Fruit fly (Drosophila melanogaster) whole organism, embryonic: ENCODE results near the gene CG9522.

ENCODE experiments used
- Atf3 ChIP-seq: fragments of 200-800 bp; sonication (Bioruptor generic); optimal IDR thresholded peaks from 3 replicates; lab custom pipeline; 2016; ENCODE audit warnings: missing biosample characterization, missing genetic modification characterization
- CG10321 ChIP-seq: fragments of 200-800 bp; sonication (Bioruptor generic); IDR thresholded peaks from 2 replicates; pipeline ENCODE4 v1.3.6; 2022; ENCODE audit warnings: missing biosample characterization, missing genetic modification characterization
- CG10979 ChIP-seq: fragments of 200-800 bp; sonication (Bioruptor generic); optimal IDR thresholded peaks from 2 replicates; lab custom pipeline; 2018; ENCODE audit warnings: missing biosample characterization, mild to moderate bottlenecking, missing genetic modification characterization, moderate library complexity
- CG11247 ChIP-seq: fragments of 200-800 bp; sonication (Bioruptor generic); IDR thresholded peaks from 2 replicates; pipeline ENCODE4 v1.3.6; 2022; ENCODE audit warnings: missing biosample characterization, missing genetic modification characterization
- CG11723 ChIP-seq: fragments of 200-800 bp; sonication (Bioruptor generic); optimal IDR thresholded peaks from 2 replicates; lab custom pipeline; 2017; ENCODE audit warnings: missing biosample characterization, mild to moderate bottlenecking, missing genetic modification characterization
- CG14667 ChIP-seq: fragments of 200-800 bp; sonication (Bioruptor generic); IDR thresholded peaks from 2 replicates; pipeline ENCODE4 v1.3.6; 2022; ENCODE audit warnings: missing biosample characterization, missing genetic modification characterization
- CG14965 ChIP-seq: fragments of 200-800 bp; sonication (Bioruptor generic); optimal IDR thresholded peaks from 2 replicates; lab custom pipeline; 2016; ENCODE audit warnings: missing biosample characterization, missing genetic modification characterization, borderline replicate concordance
- CG15601 ChIP-seq: fragments of 200-800 bp; sonication (Bioruptor generic); optimal IDR thresholded peaks from 3 replicates; lab custom pipeline; 2019; ENCODE audit warnings: missing biosample characterization, mild to moderate bottlenecking, missing genetic modification characterization, moderate library complexity
- CG1647 ChIP-seq: fragments of 200-800 bp; sonication (Bioruptor generic); optimal IDR thresholded peaks from 3 replicates; lab custom pipeline; 2016; ENCODE audit warnings: missing biosample characterization, missing genetic modification characterization
- CG17359 ChIP-seq: fragments of 200-800 bp; sonication (Bioruptor generic); optimal IDR thresholded peaks from 3 replicates; lab custom pipeline; 2018; ENCODE audit warnings: missing biosample characterization, mild to moderate bottlenecking, missing genetic modification characterization, moderate library complexity
- CG18262 ChIP-seq: fragments of 200-800 bp; optimal IDR thresholded peaks from 3 replicates; lab custom pipeline; 2019; ENCODE audit warnings: missing biosample characterization, mild to moderate bottlenecking, missing genetic modification characterization, moderate library complexity
- CG18619 ChIP-seq: fragments of 200-800 bp; sonication (Bioruptor generic); optimal IDR thresholded peaks from 3 replicates; lab custom pipeline; 2017; ENCODE audit warnings: missing biosample characterization, mild to moderate bottlenecking, missing genetic modification characterization
- CG2678 ChIP-seq: fragments of 200-800 bp; sonication (Bioruptor generic); optimal IDR thresholded peaks from 3 replicates; lab custom pipeline; 2019; ENCODE audit warnings: missing biosample characterization, mild to moderate bottlenecking, missing genetic modification characterization, moderate library complexity
- CG30403 ChIP-seq: fragments of 200-800 bp; sonication (Bioruptor generic); optimal IDR thresholded peaks from 3 replicates; lab custom pipeline; 2016; ENCODE audit warnings: missing biosample characterization, missing genetic modification characterization
- CG3281 ChIP-seq: fragments of 200-800 bp; sonication (Bioruptor generic); optimal IDR thresholded peaks from 3 replicates; lab custom pipeline; 2017; ENCODE audit warnings: missing biosample characterization, mild to moderate bottlenecking, missing genetic modification characterization
- CG4404 ChIP-seq: fragments of 200-800 bp; sonication (Bioruptor generic); IDR thresholded peaks from 2 replicates; pipeline ENCODE4 v1.3.6; 2022; ENCODE audit warnings: missing biosample characterization, missing genetic modification characterization
- CG6654 ChIP-seq: fragments of 200-800 bp; sonication (Bioruptor generic); optimal IDR thresholded peaks from 2 replicates; lab custom pipeline; 2017; ENCODE audit warnings: missing biosample characterization, mild to moderate bottlenecking, missing genetic modification characterization
- CG6813 ChIP-seq: fragments of 200-800 bp; sonication (Bioruptor generic); optimal IDR thresholded peaks from 2 replicates; lab custom pipeline; 2017; ENCODE audit warnings: missing biosample characterization, missing genetic modification characterization, mild to moderate bottlenecking, moderate library complexity, missing genetic modification reagents
- CG7963 ChIP-seq: fragments of 200-800 bp; sonication (Bioruptor generic); IDR thresholded peaks from 3 replicates; pipeline ENCODE4 v1.3.6; 2022; ENCODE audit warnings: missing biosample characterization, missing genetic modification characterization; ENCODE audit not compliant: partially characterized antibody
- CG8388 ChIP-seq: fragments of 200-800 bp; sonication (Bioruptor generic); optimal IDR thresholded peaks from 2 replicates; lab custom pipeline; 2019; ENCODE audit warnings: missing biosample characterization, mild to moderate bottlenecking, missing genetic modification characterization, moderate library complexity
- CG8924 ChIP-seq: fragments of 200-800 bp; optimal IDR thresholded peaks from 3 replicates; lab custom pipeline; 2019; ENCODE audit warnings: missing biosample characterization, mild to moderate bottlenecking, missing genetic modification characterization, moderate library complexity
- CG9797 ChIP-seq: fragments of 200-800 bp; sonication (Bioruptor generic); optimal IDR thresholded peaks from 3 replicates; lab custom pipeline; 2018; ENCODE audit warnings: missing biosample characterization, mild to moderate bottlenecking, missing genetic modification characterization
- CTCF ChIP-seq: fragments of 200-800 bp; sonication (Bioruptor generic); optimal IDR thresholded peaks from 2 replicates; lab custom pipeline; 2017; ENCODE audit warnings: missing biosample characterization, mild to moderate bottlenecking, missing genetic modification characterization, moderate library complexity
- CrebB ChIP-seq: fragments of 200-800 bp; sonication (Bioruptor generic); optimal IDR thresholded peaks from 3 replicates; lab custom pipeline; 2018; ENCODE audit warnings: missing biosample characterization, mild to moderate bottlenecking, missing genetic modification characterization
- Dek ChIP-seq: fragments of 200-800 bp; sonication (Bioruptor generic); optimal IDR thresholded peaks from 3 replicates; lab custom pipeline; 2019; ENCODE audit warnings: missing biosample characterization, mild to moderate bottlenecking, missing genetic modification characterization, moderate library complexity
- H2.0 ChIP-seq: fragments of 200-800 bp; sonication (Bioruptor generic); IDR thresholded peaks from 2 replicates; pipeline ENCODE4 v1.3.6; 2022; ENCODE audit warnings: missing biosample characterization, missing genetic modification characterization
- Hmx ChIP-seq: fragments of 200-800 bp; sonication (Bioruptor generic); optimal IDR thresholded peaks from 2 replicates; lab custom pipeline; 2016; ENCODE audit warnings: missing biosample characterization, missing genetic modification characterization
- Hsf ChIP-seq: fragments of 200-800 bp; sonication (Bioruptor generic); optimal IDR thresholded peaks from 3 replicates; lab custom pipeline; 2016; ENCODE audit warnings: missing biosample characterization, missing genetic modification characterization
- MTF-1 ChIP-seq: fragments of 200-800 bp; sonication (Bioruptor generic); optimal IDR thresholded peaks from 2 replicates; lab custom pipeline; 2018; ENCODE audit warnings: missing biosample characterization, mild to moderate bottlenecking, missing genetic modification characterization, borderline replicate concordance
- Mrtf ChIP-seq: fragments of 200-800 bp; sonication (Bioruptor generic); IDR thresholded peaks from 3 replicates; pipeline ENCODE4 v1.3.6; 2022; ENCODE audit warnings: missing biosample characterization, missing genetic modification characterization
- Nf-YA ChIP-seq: fragments of 200-800 bp; sonication (Bioruptor generic); IDR thresholded peaks from 2 replicates; pipeline ENCODE4 v1.3.6; 2022; ENCODE audit warnings: missing biosample characterization, missing genetic modification characterization
- Pdp1 ChIP-seq, 2 experiments: fragments of 200-800 bp; sonication (Bioruptor generic); optimal IDR thresholded peaks; 3 replicates each; lab custom pipeline; 2016; ENCODE audit warnings: missing biosample characterization in 2 of 2, missing genetic modification characterization in 2 of 2, mild to moderate bottlenecking in 1 of 2, moderate library complexity in 1 of 2
- Xrp1 ChIP-seq: fragments of 200-800 bp; sonication (Bioruptor generic); IDR thresholded peaks from 2 replicates; pipeline ENCODE4 v1.3.6; 2022; ENCODE audit warnings: missing biosample characterization, missing genetic modification characterization
- bigmax ChIP-seq: fragments of 200-800 bp; sonication (Bioruptor generic); optimal IDR thresholded peaks from 2 replicates; lab custom pipeline; 2018; ENCODE audit warnings: missing biosample characterization, mild to moderate bottlenecking, missing genetic modification characterization
- bsh ChIP-seq, 2 experiments: fragments of 200-800 bp; sonication (Bioruptor generic); optimal IDR thresholded peaks; 2 replicates each; lab custom pipeline; 2017 to 2018; ENCODE audit warnings: mild to moderate bottlenecking in 2 of 2, missing biosample characterization in 2 of 2, missing genetic modification characterization in 2 of 2, moderate library complexity in 1 of 2
- chn ChIP-seq: fragments of 200-800 bp; sonication (Bioruptor generic); optimal IDR thresholded peaks from 2 replicates; lab custom pipeline; 2016; ENCODE audit warnings: missing biosample characterization, missing genetic modification characterization
- dysf ChIP-seq: fragments of 200-800 bp; sonication (Bioruptor generic); IDR thresholded peaks from 3 replicates; pipeline ENCODE4 v1.3.6; 2022; ENCODE audit warnings: missing biosample characterization, missing genetic modification characterization
- en ChIP-seq: fragments of 200-800 bp; sonication (Bioruptor generic); optimal IDR thresholded peaks from 2 replicates; lab custom pipeline; 2016; ENCODE audit warnings: missing biosample characterization, missing genetic modification characterization
- fu2 ChIP-seq: fragments of 200-800 bp; sonication (Bioruptor generic); optimal IDR thresholded peaks from 2 replicates; lab custom pipeline; 2016; ENCODE audit warnings: missing biosample characterization, missing genetic modification characterization
- gsb ChIP-seq: fragments of 200-800 bp; sonication (Bioruptor generic); IDR thresholded peaks from 2 replicates; pipeline ENCODE4 v1.3.6; 2022; ENCODE audit warnings: missing biosample characterization, missing genetic modification characterization
- hbn ChIP-seq: fragments of 200-800 bp; sonication (Bioruptor generic); IDR thresholded peaks from 2 replicates; pipeline ENCODE4 v1.3.6; 2022; ENCODE audit warnings: missing biosample characterization, missing genetic modification characterization; ENCODE audit not compliant: partially characterized antibody
- inv ChIP-seq: fragments of 200-800 bp; sonication (Bioruptor generic); IDR thresholded peaks from 2 replicates; pipeline ENCODE4 v1.3.6; 2022; ENCODE audit warnings: missing biosample characterization, missing genetic modification characterization; ENCODE audit not compliant: partially characterized antibody
- ken ChIP-seq: fragments of 200-800 bp; sonication (Bioruptor generic); IDR thresholded peaks from 3 replicates; pipeline ENCODE4 v1.3.6; 2022; ENCODE audit warnings: missing biosample characterization, missing genetic modification characterization
- knrl ChIP-seq: fragments of 200-800 bp; sonication (Bioruptor generic); IDR thresholded peaks from 3 replicates; pipeline ENCODE4 v1.3.6; 2022; ENCODE audit warnings: missing biosample characterization, missing genetic modification characterization; ENCODE audit not compliant: partially characterized antibody
- lov ChIP-seq, 2 experiments: fragments of 200-800 bp in 1 of 2; fragments of >200 bp in 1 of 2; sonication (Bioruptor generic) in 1 of 2; IDR thresholded peaks in 1 of 2; optimal IDR thresholded peaks in 1 of 2; 2 replicates in 1 of 2; 3 replicates in 1 of 2; pipeline versions ENCODE4 v1.3.6 to Lab custom; 2017 to 2022; ENCODE audit warnings: missing biosample characterization in 1 of 2, missing genetic modification characterization in 1 of 2
- pnt ChIP-seq: fragments of 200-800 bp; sonication (Bioruptor generic); optimal IDR thresholded peaks from 3 replicates; lab custom pipeline; 2016; ENCODE audit warnings: missing biosample characterization, missing genetic modification characterization
- rib ChIP-seq: fragments of 200-800 bp; sonication (Bioruptor generic); IDR thresholded peaks from 2 replicates; pipeline ENCODE4 v1.3.6; 2022; ENCODE audit warnings: missing biosample characterization, missing genetic modification characterization
- tna ChIP-seq: fragments of 200-800 bp; sonication (Bioruptor generic); IDR thresholded peaks from 2 replicates; pipeline ENCODE4 v1.3.6; 2022; ENCODE audit warnings: missing biosample characterization, missing genetic modification characterization; ENCODE audit not compliant: partially characterized antibody
- zf30C ChIP-seq: fragments of 200-800 bp; sonication (Bioruptor generic); optimal IDR thresholded peaks from 3 replicates; lab custom pipeline; 2018; ENCODE audit warnings: missing biosample characterization, mild to moderate bottlenecking, missing genetic modification characterization

CG9522 gene

dm6 chrX:14825922-14826617 lies 22.5 kb downstream of the CG9522 start, which contains the start of gene rut (continued):
- peak in 1 of 2 experiments; percentile 27 for TF ChIP-seq bsh (GFP tag; optimal IDR thresholded peaks at IDR 0.05; lab: Kevin White, UChicago)
- no peak for TF ChIP-seq chn (GFP tag; lab: Kevin White, UChicago)
- no peak for TF ChIP-seq CG10321
- peak; percentile 97 for TF ChIP-seq knrl
- peak in 1 of 2 experiments; percentile 25 for TF ChIP-seq Pdp1 (GFP tag; optimal IDR thresholded peaks at IDR 0.05; lab: Kevin White, UChicago)
- no peak for TF ChIP-seq CG17359 (tag; lab: Kevin White, UChicago)
- no peak for TF ChIP-seq CG6654 (GFP tag; lab: Kevin White, UChicago)
- TF ChIP-seq MTF-1 (GFP tag; lab: Kevin White, UChicago): peak; percentile 9
- no peak for TF ChIP-seq lov (optimal IDR thresholded peaks at IDR 0.05; lab: Kevin White, UChicago)
- TF ChIP-seq lov (GFP tag; IDR thresholded peaks at IDR 0.05; lab: Robert Waterston, UW): no peak
- no peak for TF ChIP-seq bigmax (GFP tag; lab: Kevin White, UChicago)
- no peak for TF ChIP-seq CG30403 (GFP tag; lab: Kevin White, UChicago)
- TF ChIP-seq CG8388 (GFP tag; lab: Kevin White, UChicago): no peak
- TF ChIP-seq Mrtf (GFP tag; lab: Robert Waterston, UW): no peak
- no peak for TF ChIP-seq CG9797 (GFP tag; lab: Kevin White, UChicago)
- TF ChIP-seq CG2678 (tag; lab: Kevin White, UChicago): no peak
- no peak for TF ChIP-seq H2.0 (GFP tag; lab: Robert Waterston, UW)
- TF ChIP-seq CG1647 (GFP tag; lab: Kevin White, UChicago): peak; percentile 9
- peak; percentile 93 for TF ChIP-seq tna
- TF ChIP-seq inv (GFP tag; lab: Robert Waterston, UW): peak; percentile 97
- TF ChIP-seq CTCF (GFP tag; lab: Kevin White, UChicago): peak; percentile 17
- TF ChIP-seq CG18262 (tag; lab: Kevin White, UChicago): no peak
- TF ChIP-seq pnt (GFP tag; lab: Kevin White, UChicago): no peak
- TF ChIP-seq CG14667 (GFP tag; lab: Robert Waterston, UW): no peak
- no peak; the same call in 1 of the 2 replicates for TF ChIP-seq CG11247 (GFP tag; lab: Robert Waterston, UW)
- no peak for TF ChIP-seq CG10979
- TF ChIP-seq CG4404 (GFP tag; lab: Robert Waterston, UW): no peak
- TF ChIP-seq hbn (GFP tag; lab: Robert Waterston, UW): peak; percentile 92
- TF ChIP-seq ken (GFP tag; lab: Robert Waterston, UW): no peak
- no peak for TF ChIP-seq Dek
- no peak for TF ChIP-seq zf30C (GFP tag; lab: Kevin White, UChicago)
- TF ChIP-seq rib (GFP tag; lab: Robert Waterston, UW): no peak
- no peak for TF ChIP-seq CG15601 (tag; lab: Kevin White, UChicago)
- no peak for TF ChIP-seq Xrp1
- no peak for TF ChIP-seq CG11723
- TF ChIP-seq CG14965 (GFP tag; lab: Kevin White, UChicago): no peak
- TF ChIP-seq CG6813 (GFP tag; lab: Kevin White, UChicago): no peak
- no peak for TF ChIP-seq fu2
- peak; percentile 86 for TF ChIP-seq CG7963
- TF ChIP-seq CG18619 (GFP tag; lab: Kevin White, UChicago): no peak
- no peak for TF ChIP-seq CG8924 (tag; lab: Kevin White, UChicago)
- TF ChIP-seq dysf (GFP tag; lab: Robert Waterston, UW): no peak
- no peak for TF ChIP-seq Nf-YA (GFP tag; lab: Robert Waterston, UW)
- no peak for TF ChIP-seq CG3281 (GFP tag; lab: Kevin White, UChicago)
- no peak for TF ChIP-seq Atf3 (GFP tag; lab: Kevin White, UChicago)
- TF ChIP-seq Hmx (GFP tag; lab: Kevin White, UChicago): no peak
- no peak for TF ChIP-seq Hsf (GFP tag; lab: Kevin White, UChicago)
- no peak for TF ChIP-seq gsb (GFP tag; lab: Robert Waterston, UW)
- TF ChIP-seq en: no peak
- no peak for TF ChIP-seq CrebB (tag; lab: Kevin White, UChicago)
